Worm (Caenorhabditis elegans): ENCODE measurements around the gene zig-10.

- TF ChIP-seq nhr-28 (tag; optimal IDR thresholded peaks at IDR 0.05) (no peak), egl-27 (tag; optimal IDR thresholded peaks at IDR 0.05) (no peak), nfya-1 (tag; optimal IDR thresholded peaks at IDR 0.05; ENCODE audit: insufficient read depth) (no peak), ceh-82 (tag; optimal IDR thresholded peaks at IDR 0.05) (no peak), ztf-11 (tag; optimal IDR thresholded peaks at IDR 0.05) (no peak), hmg-11 (tag; optimal IDR thresholded peaks at IDR 0.05) (no peak), elt-2 (tag; optimal IDR thresholded peaks at IDR 0.05) (no peak), snpc-4 (tag; optimal IDR thresholded peaks at IDR 0.05) (no peak), fkh-10 (GFP tag; optimal IDR thresholded peaks at IDR 0.05) (no peak), aly-2 (tag; optimal IDR thresholded peaks at IDR 0.05) (no peak), lin-39 (tag; optimal IDR thresholded peaks at IDR 0.05) (no peak), unc-39 (tag; optimal IDR thresholded peaks at IDR 0.05) (no peak), skn-1 (tag; optimal IDR thresholded peaks at IDR 0.05) (no peak), nhr-11 (tag; optimal IDR thresholded peaks at IDR 0.05) (no peak)
Measured at ce11 chrII:6448189-6448588, 49.7 kb downstream of the zig-10 start.
